Fruit fly (Drosophila melanogaster) whole organism: Measurements from ENCODE around the gene Qsox3.

Experiments
- CG8478 ChIP-seq: fragments of >200 bp; optimal IDR thresholded peaks from 2 replicates; lab custom pipeline; 2018; ENCODE audit warnings: inconsistent platforms
- Dll ChIP-seq: fragments of >200 bp; optimal IDR thresholded peaks from 2 replicates; lab custom pipeline; 2017
- EcR ChIP-seq, 2 experiments: fragments of >200 bp; optimal IDR thresholded peaks; 2 replicates each; lab custom pipeline; 2017; ENCODE audit warnings: missing biosample characterization in 2 of 2, missing genetic modification characterization in 2 of 2, missing genetic modification reagents in 2 of 2
- pan ChIP-seq: fragments of >200 bp; optimal IDR thresholded peaks from 2 replicates; lab custom pipeline; 2017
- psq ChIP-seq: fragments of >200 bp; optimal IDR thresholded peaks from 2 replicates; lab custom pipeline; 2017
- usp ChIP-seq: fragments of >200 bp; optimal IDR thresholded peaks from 2 replicates; lab custom pipeline; 2017; ENCODE audit warnings: missing biosample characterization, missing genetic modification characterization, mixed read lengths

The Qsox3 gene

DNA sequence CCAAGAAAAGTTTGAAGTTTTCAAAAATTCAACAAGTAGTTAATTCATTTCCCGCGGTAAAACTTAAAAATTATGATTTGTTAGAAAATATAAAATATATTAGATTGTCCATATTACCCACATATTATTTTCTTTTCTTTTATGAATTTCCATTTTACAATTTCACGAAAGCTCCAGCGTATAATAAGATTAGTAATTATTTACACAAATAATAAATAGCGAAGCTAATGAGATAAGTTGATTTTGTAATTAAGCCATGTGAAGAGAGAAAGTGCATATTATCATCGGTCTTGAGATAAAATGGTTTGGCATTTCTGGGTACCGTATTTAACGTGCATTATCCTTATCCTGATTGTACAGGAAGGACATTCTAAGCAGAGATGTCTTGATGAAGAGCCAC is at the start of gene Qsox3:
Gene Qsox3 (plus strand): TSS at position 301 of the 400 bp plus-strand sequence.
- TF ChIP-seq usp (GFP tag; lab: Kevin White, UChicago) (no peak), Dll (no peak)

dm6 chr3R:21862137-21862850 is 49.3 kb upstream of the Qsox3 start:
- TF ChIP-seq usp (GFP tag; lab: Kevin White, UChicago) (no peak), CG8478 (lab: Kevin White, UChicago) (no peak), psq (lab: Kevin White, UChicago) (no peak), EcR (GFP tag; optimal IDR thresholded peaks at IDR 0.05; lab: Kevin White, UChicago) (no peak), pan (lab: Kevin White, UChicago) (no peak), Dll (no peak)

dm6 chr3R:21862868-21863267 is 48.7 kb upstream of the Qsox3 start:
- no peak for TF ChIP-seq CG8478 (lab: Kevin White, UChicago)
- TF ChIP-seq EcR (GFP tag; optimal IDR thresholded peaks at IDR 0.05; lab: Kevin White, UChicago) = no peak
- TF ChIP-seq Dll = no peak
- TF ChIP-seq psq (lab: Kevin White, UChicago) = no peak
- TF ChIP-seq usp (GFP tag; lab: Kevin White, UChicago) = no peak
- no peak for TF ChIP-seq pan (lab: Kevin White, UChicago)

dm6 chr3R:21863817-21864384 is 47.7 kb upstream of the Qsox3 start:
- no peak for TF ChIP-seq usp (GFP tag; lab: Kevin White, UChicago)
- no peak for TF ChIP-seq EcR (GFP tag; optimal IDR thresholded peaks at IDR 0.05; lab: Kevin White, UChicago)
- no peak for TF ChIP-seq pan (lab: Kevin White, UChicago)
- no peak for TF ChIP-seq Dll
- no peak for TF ChIP-seq CG8478 (lab: Kevin White, UChicago)
- TF ChIP-seq psq (lab: Kevin White, UChicago) = no peak

DNA sequence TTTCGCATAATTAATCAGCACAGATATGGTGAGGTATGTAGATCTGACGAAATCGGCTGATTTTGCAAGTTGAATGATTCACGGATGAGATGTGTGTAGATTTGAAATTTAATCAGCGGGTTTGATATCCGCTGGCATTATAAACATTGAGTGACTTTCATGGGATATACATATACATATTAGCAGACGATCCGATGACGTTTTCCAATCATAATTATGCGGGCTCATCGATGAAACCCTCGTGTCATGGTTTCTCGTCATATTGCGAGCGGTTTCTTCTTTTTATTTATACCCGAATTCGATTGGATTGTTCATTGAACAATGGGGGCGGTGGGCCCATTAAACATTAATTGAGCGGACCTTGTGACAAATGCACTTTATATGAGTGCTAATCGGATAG is 47.1 kb upstream of the Qsox3 start:
- TF ChIP-seq CG8478 (lab: Kevin White, UChicago) = no peak
- no peak for TF ChIP-seq usp (GFP tag; lab: Kevin White, UChicago)
- TF ChIP-seq psq (lab: Kevin White, UChicago) = no peak
- no peak for TF ChIP-seq EcR (GFP tag; optimal IDR thresholded peaks at IDR 0.05; lab: Kevin White, UChicago)
- TF ChIP-seq pan (lab: Kevin White, UChicago) = no peak
- no peak for TF ChIP-seq Dll

DNA sequence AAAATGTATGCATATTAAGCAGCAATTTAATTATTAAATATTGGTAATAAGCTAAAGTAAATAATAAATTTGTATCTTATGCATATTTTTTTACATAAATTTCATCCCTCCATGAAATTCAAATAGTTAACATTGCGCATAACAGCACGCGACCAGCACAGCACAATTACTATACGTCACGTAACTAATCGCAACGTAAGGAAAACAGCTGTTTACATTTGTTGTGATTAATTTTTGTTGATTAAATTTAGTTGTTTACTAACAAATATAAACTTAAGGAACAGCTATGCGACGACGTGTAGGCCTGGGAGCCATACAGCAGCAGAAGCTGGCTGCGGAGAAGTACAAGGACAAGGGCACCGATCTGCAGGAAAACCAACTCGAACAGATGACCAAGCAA is 46.6 kb upstream of the Qsox3 start, which contains the start of gene lsn:
Gene lsn (plus strand): TSS at position 177 of the 400 bp plus-strand sequence.
- TF ChIP-seq CG8478 (lab: Kevin White, UChicago) (no peak), psq (lab: Kevin White, UChicago) (no peak), usp (GFP tag; lab: Kevin White, UChicago) (no peak), pan (lab: Kevin White, UChicago) (no peak)

- TF ChIP-seq pan (lab: Kevin White, UChicago) = no peak
- TF ChIP-seq usp (GFP tag; lab: Kevin White, UChicago) = no peak
- no peak for TF ChIP-seq Dll
- no peak for TF ChIP-seq CG8478 (lab: Kevin White, UChicago)
- TF ChIP-seq psq (lab: Kevin White, UChicago) = no peak
- TF ChIP-seq EcR (GFP tag; optimal IDR thresholded peaks at IDR 0.05; lab: Kevin White, UChicago) = no peak
These were observed 43.8 kb upstream of the Qsox3 start, which contains the start of the genes CG6569 and Cby for dm6 chr3R:21867819-21868218. TSS of gene CG6569 (minus strand) at chr3R:21867919. TSS of gene Cby (plus strand) at chr3R:21868003.

dm6 chr3R:21869464-21870100 is 42.0 kb upstream of the Qsox3 start, which contains the start of gene CG31174:
TSS of gene CG31174 (minus strand) at chr3R:21869514.
- no peak for TF ChIP-seq usp (GFP tag; lab: Kevin White, UChicago)
- TF ChIP-seq pan (lab: Kevin White, UChicago) = no peak
- no peak for TF ChIP-seq Dll
- TF ChIP-seq CG8478 (lab: Kevin White, UChicago) = no peak
- no peak for TF ChIP-seq EcR (GFP tag; optimal IDR thresholded peaks at IDR 0.05; lab: Kevin White, UChicago)
- no peak for TF ChIP-seq psq (lab: Kevin White, UChicago)

DNA sequence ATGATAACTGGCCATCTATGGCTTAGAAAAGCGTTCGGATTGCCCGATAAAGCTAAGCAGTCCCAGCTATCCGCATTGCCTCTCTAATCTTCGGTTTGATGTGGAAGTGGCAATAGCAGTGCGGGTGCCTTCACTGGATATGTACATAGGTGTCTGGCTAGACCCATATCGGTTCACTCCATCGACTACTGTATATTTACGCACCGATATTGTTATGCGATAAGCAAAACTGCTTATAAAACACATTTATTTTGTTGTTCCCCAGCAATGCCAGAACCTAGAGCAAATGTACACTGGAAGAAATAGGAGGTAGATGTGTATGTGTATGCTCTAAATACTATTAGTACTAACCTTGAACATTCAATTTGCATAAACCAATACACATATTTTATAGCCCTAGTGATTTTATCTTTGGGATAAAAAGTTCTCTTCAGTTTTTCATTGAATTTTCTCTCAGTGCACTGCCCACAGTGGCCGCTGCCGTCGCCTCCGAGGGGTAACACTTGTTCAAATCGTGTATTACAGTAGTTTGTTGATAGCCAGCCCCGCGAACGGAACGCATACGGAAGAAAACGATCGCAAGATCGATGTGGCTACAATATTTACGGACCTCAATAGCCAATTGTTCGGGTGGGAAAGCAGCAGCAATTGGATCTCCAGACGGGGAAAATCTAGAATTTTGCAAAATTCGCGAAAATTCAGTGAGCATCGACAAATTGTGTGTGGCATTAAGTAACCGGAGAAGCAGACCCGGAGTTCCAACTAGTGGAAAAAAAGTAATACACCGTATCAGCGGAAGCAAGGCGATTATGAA is 41.3 kb upstream of the Qsox3 start, which contains the start of gene CG31431:
Gene CG31431 (plus strand): TSS at position 524 of the 814 bp plus-strand sequence.
- TF ChIP-seq psq (lab: Kevin White, UChicago) = no peak

DNA sequence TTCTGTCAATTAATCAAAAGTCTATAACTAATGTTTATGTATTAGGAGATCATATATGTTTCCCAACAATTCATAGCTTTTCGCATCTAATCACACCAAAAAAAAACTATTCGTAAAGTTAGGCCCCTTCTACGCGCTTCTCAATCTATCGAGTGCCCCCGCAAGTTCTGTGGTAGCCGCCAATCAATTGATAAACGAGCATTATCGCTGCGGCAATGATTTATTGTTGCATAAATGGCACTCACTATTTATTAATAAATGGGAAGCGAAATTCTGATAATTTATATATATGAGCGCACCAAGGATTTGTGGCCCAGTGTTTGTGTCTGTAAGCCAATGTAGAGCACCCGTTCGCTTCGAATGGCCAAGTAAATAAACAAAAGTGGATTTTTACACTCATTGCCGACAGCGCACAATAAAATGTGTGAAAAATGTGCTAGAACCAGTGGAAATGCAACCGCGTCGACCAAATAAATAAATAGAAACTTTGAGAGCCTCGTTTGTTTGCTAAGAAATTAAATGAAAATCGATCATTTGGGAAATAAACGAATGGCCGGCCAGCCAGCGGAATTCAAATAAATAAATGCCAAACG is 40.2 kb upstream of the Qsox3 start:
- TF ChIP-seq EcR (GFP tag; optimal IDR thresholded peaks at IDR 0.05; lab: Kevin White, UChicago) = no peak
- no peak for TF ChIP-seq Dll

DNA sequence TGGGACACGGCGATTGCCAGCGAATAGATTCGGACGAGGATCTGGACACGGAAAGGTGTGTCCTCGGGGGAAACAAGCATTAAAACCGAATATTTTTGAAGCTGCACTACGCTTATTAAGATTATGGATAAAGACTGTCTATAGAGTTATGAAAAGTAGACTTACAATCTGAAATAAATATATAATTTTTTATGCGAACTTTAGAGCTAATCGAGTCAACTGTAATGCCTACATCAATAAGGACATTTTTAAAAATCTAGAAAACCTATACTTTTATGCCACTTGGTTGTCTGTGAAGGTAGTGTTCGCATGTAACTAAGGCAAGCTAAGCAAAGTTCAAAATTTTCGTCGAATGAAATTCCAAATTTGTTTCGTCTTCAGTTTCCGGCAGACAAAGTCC is 38.2 kb upstream of the Qsox3 start, which contains the start of gene CG31178:
Gene CG31178 (plus strand): TSS at position 301 of the 400 bp plus-strand sequence.
- TF ChIP-seq pan (lab: Kevin White, UChicago) (no peak), usp (GFP tag; lab: Kevin White, UChicago) (no peak), psq (lab: Kevin White, UChicago) (no peak), EcR (GFP tag; optimal IDR thresholded peaks at IDR 0.05; lab: Kevin White, UChicago) (no peak), Dll (no peak), CG8478 (lab: Kevin White, UChicago) (no peak)
